Worm (Caenorhabditis elegans): ENCODE results near the gene ZK6.6.

The ZK6.6 gene

DNA sequence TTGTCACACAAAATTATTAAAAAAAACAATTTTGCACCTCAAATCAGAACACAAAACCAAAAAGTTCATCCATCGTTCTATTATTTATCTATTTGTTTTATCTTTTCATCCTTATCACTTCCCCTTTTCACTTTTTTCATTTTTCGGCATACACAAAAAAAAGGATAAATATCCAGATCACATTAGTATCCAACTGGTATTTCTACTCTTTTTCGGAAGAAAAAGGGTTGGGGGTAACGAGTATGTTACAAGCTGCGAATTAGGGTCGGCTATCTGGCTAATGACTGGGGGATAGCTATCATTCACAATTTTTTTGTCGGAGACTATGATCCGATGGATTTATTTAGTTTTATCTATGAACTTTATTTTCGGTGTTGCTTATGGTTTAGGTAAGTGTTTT, 18.5 kb upstream of the ZK6.6 start, which contains the start of gene mltn-7:
Gene mltn-7 (plus strand): TSS at position 301 of the 400 bp plus-strand sequence.
- TF ChIP-seq ceh-39 (tag; optimal IDR thresholded peaks at IDR 0.05) (no peak), elt-1 (tag; optimal IDR thresholded peaks at IDR 0.05; ENCODE audit: borderline replicate concordance, insufficient read depth) (no peak), unc-120 (tag; optimal IDR thresholded peaks at IDR 0.05; ENCODE audit: poor library complexity, severe bottlenecking) (no peak), ceh-43 (GFP tag; optimal IDR thresholded peaks at IDR 0.05) (no peak)

DNA sequence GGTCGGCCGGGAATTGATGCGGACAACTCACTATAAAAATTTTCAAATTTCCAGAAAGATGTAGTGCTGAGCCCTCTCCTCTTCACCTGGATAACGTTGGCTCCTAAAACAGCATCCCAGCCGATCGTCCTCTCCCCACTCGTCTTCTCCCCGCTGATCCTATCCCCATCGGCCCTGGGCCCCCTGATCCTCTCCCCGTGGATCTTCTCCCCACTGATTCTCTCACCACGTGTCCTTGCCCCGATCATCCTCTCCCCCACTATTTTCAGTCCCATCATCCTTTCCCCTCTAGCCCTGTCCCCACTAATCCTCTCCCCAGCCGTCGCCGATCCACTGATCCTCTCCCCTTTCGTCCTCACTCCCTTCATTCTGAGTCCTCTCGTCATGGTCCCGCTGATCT, 15.3 kb upstream of the ZK6.6 start:
- TF ChIP-seq ztf-11 (tag; optimal IDR thresholded peaks at IDR 0.05): no peak
- TF ChIP-seq cnd-1 (tag; optimal IDR thresholded peaks at IDR 0.05): no peak
- no peak for TF ChIP-seq pha-4 (tag; optimal IDR thresholded peaks at IDR 0.05)
- no peak for TF ChIP-seq ceh-43 (GFP tag; optimal IDR thresholded peaks at IDR 0.05)
- TF ChIP-seq ham-2 (GFP tag; optimal IDR thresholded peaks at IDR 0.05): no peak
- no peak for TF ChIP-seq ces-1 (GFP tag; optimal IDR thresholded peaks at IDR 0.05)
- no peak for TF ChIP-seq nhr-237 (tag; optimal IDR thresholded peaks at IDR 0.05)
- no peak for TF ChIP-seq lin-32 (GFP tag; optimal IDR thresholded peaks at IDR 0.05)
- TF ChIP-seq hlh-1 (tag; optimal IDR thresholded peaks at IDR 0.05): no peak
- TF ChIP-seq mls-2 (tag; optimal IDR thresholded peaks at IDR 0.05): no peak
- TF ChIP-seq ceh-83 (GFP tag; optimal IDR thresholded peaks at IDR 0.05): no peak
- TF ChIP-seq snpc-4 (tag; optimal IDR thresholded peaks at IDR 0.05): no peak
- no peak for TF ChIP-seq unc-62 (GFP tag; optimal IDR thresholded peaks at IDR 0.05)
- no peak for TF ChIP-seq nhr-2 (tag; optimal IDR thresholded peaks at IDR 0.05)
- no peak for TF ChIP-seq unc-120 (tag; optimal IDR thresholded peaks at IDR 0.05; ENCODE audit: poor library complexity, severe bottlenecking)
- no peak for TF ChIP-seq elt-1 (tag; optimal IDR thresholded peaks at IDR 0.05; ENCODE audit: borderline replicate concordance, insufficient read depth)
- TF ChIP-seq nhr-28 (tag; optimal IDR thresholded peaks at IDR 0.05): no peak
- no peak for TF ChIP-seq zip-8 (tag; optimal IDR thresholded peaks at IDR 0.05)
- TF ChIP-seq mab-5 (tag; optimal IDR thresholded peaks at IDR 0.05): no peak

- TF ChIP-seq ceh-83 (GFP tag; optimal IDR thresholded peaks at IDR 0.05) (no peak), drap-1 (GFP tag; optimal IDR thresholded peaks at IDR 0.05) (no peak), nhr-12 (tag; optimal IDR thresholded peaks at IDR 0.05) (no peak), flh-1 (GFP tag; optimal IDR thresholded peaks at IDR 0.05) (no peak), tbx-8 (GFP tag; optimal IDR thresholded peaks at IDR 0.05) (no peak), blmp-1 (tag; optimal IDR thresholded peaks at IDR 0.05) (no peak), hlh-1 (tag; optimal IDR thresholded peaks at IDR 0.05) (no peak), elt-3 (tag; optimal IDR thresholded peaks at IDR 0.05) (no peak), lsy-2 (tag; optimal IDR thresholded peaks at IDR 0.05) (no peak), ztf-11 (tag; optimal IDR thresholded peaks at IDR 0.05) (no peak), unc-39 (tag; optimal IDR thresholded peaks at IDR 0.05) (no peak), zip-8 (tag; optimal IDR thresholded peaks at IDR 0.05) (no peak), ceh-43 (GFP tag; optimal IDR thresholded peaks at IDR 0.05) (no peak), cnd-1 (tag; optimal IDR thresholded peaks at IDR 0.05) (no peak), snpc-4 (tag; optimal IDR thresholded peaks at IDR 0.05) (no peak), mls-2 (tag; optimal IDR thresholded peaks at IDR 0.05) (no peak), unc-62 (GFP tag; optimal IDR thresholded peaks at IDR 0.05) (no peak)
Observed at ce11 chrV:376790-377189, 11.7 kb upstream of the ZK6.6 start.

- TF ChIP-seq unc-62 (GFP tag; optimal IDR thresholded peaks at IDR 0.05) (no peak), sptf-1 (tag; optimal IDR thresholded peaks at IDR 0.05) (no peak), ham-2 (GFP tag; optimal IDR thresholded peaks at IDR 0.05) (no peak), snpc-4 (tag; optimal IDR thresholded peaks at IDR 0.05) (no peak), unc-120 (tag; optimal IDR thresholded peaks at IDR 0.05; ENCODE audit: poor library complexity, severe bottlenecking) (no peak), mep-1 (tag; optimal IDR thresholded peaks at IDR 0.05) (no peak), tbx-8 (GFP tag; optimal IDR thresholded peaks at IDR 0.05) (no peak), nhr-28 (tag; optimal IDR thresholded peaks at IDR 0.05) (no peak), nhr-76 (tag; optimal IDR thresholded peaks at IDR 0.05) (no peak)
Observed at ce11 chrV:378231-378630, 10.3 kb upstream of the ZK6.6 start.

DNA sequence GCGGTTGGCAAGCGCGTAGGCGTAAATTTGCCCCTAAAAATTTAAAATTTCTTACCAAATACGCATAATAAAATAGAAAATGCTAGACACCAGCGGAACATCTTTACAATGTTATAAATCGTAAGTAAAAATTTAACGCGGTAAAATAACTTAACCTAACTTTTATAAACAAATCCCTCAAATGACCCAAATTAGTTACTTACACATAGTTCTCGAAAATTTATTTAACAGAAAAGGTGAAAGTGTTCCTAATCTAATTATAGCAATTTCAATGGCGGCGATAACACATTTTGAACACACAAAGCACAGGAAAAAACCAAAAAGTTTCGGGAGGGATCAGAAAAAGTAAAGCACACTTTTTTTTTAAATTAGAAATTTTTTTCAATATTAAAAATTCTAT, 8.3 kb upstream of the ZK6.6 start, which contains the start of gene mltn-8:
Gene mltn-8 (minus strand): TSS at position 101 of the 400 bp plus-strand sequence.
- no peak for TF ChIP-seq unc-120 (tag; optimal IDR thresholded peaks at IDR 0.05; ENCODE audit: poor library complexity, severe bottlenecking)
- TF ChIP-seq unc-39 (tag; optimal IDR thresholded peaks at IDR 0.05): no peak
- no peak for TF ChIP-seq ceh-83 (GFP tag; optimal IDR thresholded peaks at IDR 0.05)
- no peak for TF ChIP-seq mls-2 (tag; optimal IDR thresholded peaks at IDR 0.05)
- TF ChIP-seq sem-2 (GFP tag; optimal IDR thresholded peaks at IDR 0.05): no peak
- TF ChIP-seq hlh-1 (tag; optimal IDR thresholded peaks at IDR 0.05): no peak
- TF ChIP-seq lsy-2 (tag; optimal IDR thresholded peaks at IDR 0.05): no peak
- no peak for TF ChIP-seq blmp-1 (tag; optimal IDR thresholded peaks at IDR 0.05)
- no peak for TF ChIP-seq elt-1 (tag; optimal IDR thresholded peaks at IDR 0.05; ENCODE audit: borderline replicate concordance, insufficient read depth)
- TF ChIP-seq drap-1 (GFP tag; optimal IDR thresholded peaks at IDR 0.05): no peak
- TF ChIP-seq zip-8 (tag; optimal IDR thresholded peaks at IDR 0.05): no peak

All from whole organism, mixed stage, embryonic.